Fruit fly (Drosophila melanogaster): ENCODE data around the gene Pfdn1.

Gene Pfdn1

dm6 chr2L:6099270-6099644 lies 30.4 kb downstream of the Pfdn1 start:
- TF ChIP-seq CG8301 (tag; optimal IDR thresholded peaks at IDR 0.05), result no peak
- TF ChIP-seq CG17806 (tag; optimal IDR thresholded peaks at IDR 0.05), result no peak

- TF ChIP-seq CG8301 (tag; optimal IDR thresholded peaks at IDR 0.05) (peak; percentile 35), Pif1A (GFP tag; optimal IDR thresholded peaks at IDR 0.05) (peak; percentile 27), CG10348 (GFP tag; IDR thresholded peaks at IDR 0.05) (no peak), gl (tag; optimal IDR thresholded peaks at IDR 0.05) (no peak), Pif1B (GFP tag; optimal IDR thresholded peaks at IDR 0.05) (peak; percentile 11), CG15710 (tag; optimal IDR thresholded peaks at IDR 0.05) (peak; percentile 13), fd96Ca (GFP tag; IDR thresholded peaks at IDR 0.05) (no peak), CG9948 (tag; optimal IDR thresholded peaks at IDR 0.05) (no peak), CG14655 (GFP tag; optimal IDR thresholded peaks at IDR 0.05) (no peak), CG13204 (GFP tag; optimal IDR thresholded peaks at IDR 0.05) (peak; percentile 13), CG4496 (GFP tag; IDR thresholded peaks at IDR 0.05) (peak; percentile 57; the same call in 2 of the 3 replicates), CG17806 (tag; optimal IDR thresholded peaks at IDR 0.05) (no peak), CG12605 (GFP tag; IDR thresholded peaks at IDR 0.05) (peak; percentile 58; the same call in 1 of the 2 replicates), CG8159 (tag; optimal IDR thresholded peaks at IDR 0.05) (no peak), D1 (tag; optimal IDR thresholded peaks at IDR 0.05) (no peak), CG34367 (tag; optimal IDR thresholded peaks at IDR 0.05) (peak; percentile 18), EcR (GFP tag; optimal IDR thresholded peaks at IDR 0.05) (peak; percentile 87), Ets98B (GFP tag; IDR thresholded peaks at IDR 0.05) (peak; percentile 51; the same call in 1 of the 2 replicates), CG32121 (GFP tag; IDR thresholded peaks at IDR 0.05) (no peak), Snoo (tag; optimal IDR thresholded peaks at IDR 0.05) (no peak), rn (GFP tag; IDR thresholded peaks at IDR 0.05) (no peak)
Measured at dm6 chr2L:6100202-6100689, 31.4 kb downstream of the Pfdn1 start, which contains the start of gene stai. Gene stai, plus strand, starts transcription at chr2L:6100377.

- no peak for TF ChIP-seq CG8159 (tag; optimal IDR thresholded peaks at IDR 0.05)
- TF ChIP-seq CG4496 (GFP tag; IDR thresholded peaks at IDR 0.05), result no peak
- TF ChIP-seq CG10348 (GFP tag; IDR thresholded peaks at IDR 0.05), result no peak
- TF ChIP-seq Snoo (tag; optimal IDR thresholded peaks at IDR 0.05), result no peak
- TF ChIP-seq CG15710 (tag; optimal IDR thresholded peaks at IDR 0.05), result no peak
- TF ChIP-seq fd96Ca (GFP tag; IDR thresholded peaks at IDR 0.05), result no peak
- TF ChIP-seq CG34367 (tag; optimal IDR thresholded peaks at IDR 0.05), result no peak
- TF ChIP-seq CG8301 (tag; optimal IDR thresholded peaks at IDR 0.05), result no peak
- TF ChIP-seq Ets98B (GFP tag; IDR thresholded peaks at IDR 0.05), result no peak
Measured at dm6 chr2L:6109313-6109847, 40.5 kb downstream of the Pfdn1 start.

dm6 chr2L:6110781-6111180 lies 41.9 kb downstream of the Pfdn1 start:
- no peak for TF ChIP-seq CG9948 (tag; optimal IDR thresholded peaks at IDR 0.05)
- TF ChIP-seq Pif1A (GFP tag; optimal IDR thresholded peaks at IDR 0.05), result no peak
- no peak for TF ChIP-seq CG14655 (GFP tag; optimal IDR thresholded peaks at IDR 0.05)
- no peak for TF ChIP-seq Ets98B (GFP tag; IDR thresholded peaks at IDR 0.05)
- TF ChIP-seq gl (tag; optimal IDR thresholded peaks at IDR 0.05), result no peak
- no peak for TF ChIP-seq rn (GFP tag; IDR thresholded peaks at IDR 0.05)
- TF ChIP-seq D1 (tag; optimal IDR thresholded peaks at IDR 0.05), result no peak
- no peak for TF ChIP-seq CG15710 (tag; optimal IDR thresholded peaks at IDR 0.05)

- no peak for TF ChIP-seq CG10348 (GFP tag; IDR thresholded peaks at IDR 0.05)
Measured at dm6 chr2L:6118212-6118611, 49.3 kb downstream of the Pfdn1 start, which contains the start of gene CG31642. Gene CG31642, plus strand, starts transcription at chr2L:6118512.

Measured in whole organism, pupa.